Fruit fly (Drosophila melanogaster) whole organism, embryonic: ENCODE measurements around the gene CG4025.
A peak's percentile ranks its signal among the peaks of the same experiment; 100 is the strongest.

Experiments used
- Adf1 ChIP-seq: fragments of 200-800 bp; sonication (Bioruptor generic); IDR thresholded peaks from 2 replicates; pipeline ENCODE4 v1.3.6; 2022; ENCODE audit warnings: missing biosample characterization, missing genetic modification characterization
- Bgb ChIP-seq: fragments of 200-800 bp; sonication (Bioruptor generic); IDR thresholded peaks from 2 replicates; pipeline ENCODE4 v1.3.6; 2022; ENCODE audit warnings: missing biosample characterization, missing genetic modification characterization; ENCODE audit not compliant: partially characterized antibody
- BtbVII ChIP-seq: fragments of 200-800 bp; sonication (Bioruptor generic); optimal IDR thresholded peaks from 3 replicates; lab custom pipeline; 2017; ENCODE audit warnings: missing biosample characterization, mild to moderate bottlenecking, missing genetic modification characterization
- CG11456 ChIP-seq: fragments of 200-800 bp; sonication (Bioruptor generic); IDR thresholded peaks from 3 replicates; pipeline ENCODE4 v1.3.6; 2022; ENCODE audit warnings: missing biosample characterization, missing genetic modification characterization
- CG12071 ChIP-seq: fragments of 200-800 bp; sonication (Bioruptor generic); optimal IDR thresholded peaks from 3 replicates; lab custom pipeline; 2018; ENCODE audit warnings: missing biosample characterization, mild to moderate bottlenecking, missing genetic modification characterization
- CG12659 ChIP-seq: fragments of 200-800 bp; sonication (Bioruptor generic); optimal IDR thresholded peaks from 3 replicates; lab custom pipeline; 2017; ENCODE audit warnings: mild to moderate bottlenecking, missing biosample characterization, missing genetic modification reagents, missing genetic modification characterization
- CG12769 ChIP-seq: fragments of 200-800 bp; sonication (Bioruptor generic); optimal IDR thresholded peaks from 2 replicates; lab custom pipeline; 2019; ENCODE audit warnings: missing biosample characterization, mild to moderate bottlenecking, missing genetic modification characterization, moderate library complexity
- CG13287 ChIP-seq: fragments of 200-800 bp; sonication (Bioruptor generic); IDR thresholded peaks from 2 replicates; pipeline ENCODE4 v1.3.6; 2022; ENCODE audit warnings: missing biosample characterization, missing genetic modification characterization; ENCODE audit not compliant: partially characterized antibody
- CG15269 ChIP-seq: fragments of 200-800 bp; sonication (Bioruptor generic); optimal IDR thresholded peaks from 2 replicates; lab custom pipeline; 2018; ENCODE audit warnings: missing biosample characterization, mild to moderate bottlenecking, missing genetic modification characterization, moderate library complexity
- CG16779 ChIP-seq: fragments of 200-800 bp; sonication (Bioruptor generic); IDR thresholded peaks from 2 replicates; pipeline ENCODE4 v1.3.6; 2022; ENCODE audit warnings: missing biosample characterization, missing genetic modification characterization
- CG16813 ChIP-seq: fragments of 200-800 bp; sonication (Bioruptor generic); IDR thresholded peaks from 3 replicates; pipeline ENCODE4 v1.3.6; 2022; ENCODE audit warnings: missing biosample characterization, missing genetic modification characterization; ENCODE audit not compliant: partially characterized antibody
- CG18262 ChIP-seq: fragments of 200-800 bp; optimal IDR thresholded peaks from 3 replicates; lab custom pipeline; 2019; ENCODE audit warnings: missing biosample characterization, mild to moderate bottlenecking, missing genetic modification characterization, moderate library complexity
- CG2678 ChIP-seq: fragments of 200-800 bp; sonication (Bioruptor generic); optimal IDR thresholded peaks from 3 replicates; lab custom pipeline; 2019; ENCODE audit warnings: missing biosample characterization, mild to moderate bottlenecking, missing genetic modification characterization, moderate library complexity
- CG2875 ChIP-seq: fragments of 200-800 bp; sonication (Bioruptor generic); optimal IDR thresholded peaks from 2 replicates; lab custom pipeline; 2017; ENCODE audit warnings: missing biosample characterization, mild to moderate bottlenecking, missing genetic modification characterization, missing genetic modification reagents
- CG31224 ChIP-seq: fragments of 200-800 bp; sonication (Bioruptor generic); IDR thresholded peaks from 2 replicates; pipeline ENCODE4 v1.3.6; 2022; ENCODE audit warnings: missing biosample characterization, missing genetic modification characterization
- CG3995 ChIP-seq: fragments of 200-800 bp; sonication (Bioruptor generic); optimal IDR thresholded peaks from 3 replicates; lab custom pipeline; 2016; ENCODE audit warnings: missing biosample characterization, missing genetic modification characterization
- CG4282 ChIP-seq: fragments of 200-800 bp; sonication (Bioruptor generic); optimal IDR thresholded peaks from 2 replicates; lab custom pipeline; 2016; ENCODE audit warnings: missing biosample characterization, missing genetic modification characterization
- CG5953 ChIP-seq: fragments of 200-800 bp; sonication (Bioruptor generic); IDR thresholded peaks from 2 replicates; pipeline ENCODE4 v1.3.6; 2022; ENCODE audit warnings: missing biosample characterization, missing genetic modification characterization
- CG6791 ChIP-seq: fragments of 200-800 bp; sonication (Bioruptor generic); IDR thresholded peaks from 3 replicates; pipeline ENCODE4 v1.3.6; 2022; ENCODE audit warnings: missing biosample characterization, missing genetic modification characterization; ENCODE audit not compliant: partially characterized antibody
- CG7271 ChIP-seq: fragments of 200-800 bp; sonication (Bioruptor generic); optimal IDR thresholded peaks from 2 replicates; lab custom pipeline; 2018; ENCODE audit warnings: missing biosample characterization, mild to moderate bottlenecking, missing genetic modification characterization, moderate library complexity
- CG7963 ChIP-seq: fragments of 200-800 bp; sonication (Bioruptor generic); IDR thresholded peaks from 3 replicates; pipeline ENCODE4 v1.3.6; 2022; ENCODE audit warnings: missing biosample characterization, missing genetic modification characterization; ENCODE audit not compliant: partially characterized antibody
- CG9797 ChIP-seq: fragments of 200-800 bp; sonication (Bioruptor generic); optimal IDR thresholded peaks from 3 replicates; lab custom pipeline; 2018; ENCODE audit warnings: missing biosample characterization, mild to moderate bottlenecking, missing genetic modification characterization
- CG9876 ChIP-seq: fragments of 200-800 bp; sonication (Bioruptor generic); optimal IDR thresholded peaks from 2 replicates; lab custom pipeline; 2016; ENCODE audit warnings: missing biosample characterization, missing genetic modification characterization
- CoRest ChIP-seq: fragments of 200-800 bp; sonication (Bioruptor generic); optimal IDR thresholded peaks from 3 replicates; lab custom pipeline; 2018; ENCODE audit warnings: missing biosample characterization, mild to moderate bottlenecking, missing genetic modification characterization, moderate library complexity
- D19A ChIP-seq: fragments of 200-800 bp; optimal IDR thresholded peaks from 3 replicates; lab custom pipeline; 2019; ENCODE audit warnings: missing biosample characterization, mild to moderate bottlenecking, missing genetic modification characterization, moderate library complexity
- Ets97D ChIP-seq: fragments of 200-800 bp; sonication (Bioruptor generic); optimal IDR thresholded peaks from 3 replicates; lab custom pipeline; 2016; ENCODE audit warnings: missing biosample characterization, missing genetic modification characterization
- HLH4C ChIP-seq: fragments of 200-800 bp; sonication (Bioruptor generic); IDR thresholded peaks from 3 replicates; pipeline ENCODE4 v1.3.6; 2022; ENCODE audit warnings: missing biosample characterization, missing genetic modification characterization; ENCODE audit not compliant: partially characterized antibody
- Hsf ChIP-seq: fragments of 200-800 bp; sonication (Bioruptor generic); optimal IDR thresholded peaks from 3 replicates; lab custom pipeline; 2016; ENCODE audit warnings: missing biosample characterization, missing genetic modification characterization
- Med ChIP-seq: fragments of 200-800 bp; sonication (Bioruptor generic); peaks from one replicate; lab custom pipeline; 2016; ENCODE audit warnings: missing biosample characterization, missing genetic modification characterization, mild to moderate bottlenecking, inconsistent platforms, moderate library complexity
- PHDP ChIP-seq: fragments of 200-800 bp; sonication (Bioruptor generic); optimal IDR thresholded peaks from 3 replicates; lab custom pipeline; 2018; ENCODE audit warnings: missing biosample characterization, mild to moderate bottlenecking, missing genetic modification characterization, moderate library complexity
- Pdp1 ChIP-seq, 2 experiments: fragments of 200-800 bp; sonication (Bioruptor generic); optimal IDR thresholded peaks; 3 replicates each; lab custom pipeline; 2016; ENCODE audit warnings: missing biosample characterization in 2 of 2, missing genetic modification characterization in 2 of 2, mild to moderate bottlenecking in 1 of 2, moderate library complexity in 1 of 2
- Scr ChIP-seq: fragments of 200-800 bp; sonication (Bioruptor generic); IDR thresholded peaks from 2 replicates; pipeline ENCODE4 v1.3.6; 2022; ENCODE audit warnings: missing biosample characterization, missing genetic modification characterization; ENCODE audit not compliant: partially characterized antibody
- Sry-β ChIP-seq: fragments of 200-800 bp; sonication (Bioruptor generic); optimal IDR thresholded peaks from 2 replicates; lab custom pipeline; 2018; ENCODE audit warnings: missing biosample characterization, mild to moderate bottlenecking, missing genetic modification characterization, moderate library complexity
- Stat92E ChIP-seq, 3 experiments: fragments of >200 bp in 2 of 3; fragments of 200-800 bp in 1 of 3; sonication (Bioruptor generic) in 1 of 3; optimal IDR thresholded peaks; 2 replicates each; lab custom pipeline; 2017 to 2019; ENCODE audit warnings: missing biosample characterization in 3 of 3, missing genetic modification characterization in 3 of 3, mild to moderate bottlenecking in 1 of 3, moderate library complexity in 1 of 3
- Taf1 ChIP-seq: fragments of 200-800 bp; sonication (Bioruptor generic); IDR thresholded peaks from 2 replicates; pipeline ENCODE4 v1.3.6; 2022; ENCODE audit warnings: missing biosample characterization, missing genetic modification characterization
- Tbp ChIP-seq: fragments of >200 bp; optimal IDR thresholded peaks from 2 replicates; lab custom pipeline; 2018; ENCODE audit warnings: missing biosample characterization, missing genetic modification characterization
- YL-1 ChIP-seq: fragments of 200-800 bp; sonication (Bioruptor generic); optimal IDR thresholded peaks from 3 replicates; lab custom pipeline; 2017; ENCODE audit warnings: missing biosample characterization, mild to moderate bottlenecking, missing genetic modification characterization
- corto ChIP-seq: fragments of 200-800 bp; sonication (Bioruptor generic); optimal IDR thresholded peaks from 2 replicates; lab custom pipeline; 2016; ENCODE audit warnings: missing biosample characterization, mild to moderate bottlenecking, missing genetic modification characterization, moderate library complexity
- exex ChIP-seq: fragments of 200-800 bp; sonication (Bioruptor generic); optimal IDR thresholded peaks from 4 replicates; lab custom pipeline; 2018; ENCODE audit warnings: missing biosample characterization, mild to moderate bottlenecking, missing genetic modification characterization, moderate library complexity
- hbn ChIP-seq: fragments of 200-800 bp; sonication (Bioruptor generic); IDR thresholded peaks from 2 replicates; pipeline ENCODE4 v1.3.6; 2022; ENCODE audit warnings: missing biosample characterization, missing genetic modification characterization; ENCODE audit not compliant: partially characterized antibody
- lilli ChIP-seq: fragments of 200-800 bp; sonication (Bioruptor generic); optimal IDR thresholded peaks from 3 replicates; lab custom pipeline; 2016; ENCODE audit warnings: missing biosample characterization, missing genetic modification characterization
- mld ChIP-seq: fragments of 200-800 bp; sonication (Bioruptor generic); IDR thresholded peaks from 3 replicates; pipeline ENCODE4 v1.3.6; 2022; ENCODE audit warnings: missing biosample characterization, missing genetic modification characterization; ENCODE audit not compliant: partially characterized antibody
- nerfin-1 ChIP-seq: fragments of 200-800 bp; sonication (Bioruptor generic); optimal IDR thresholded peaks from 3 replicates; lab custom pipeline; 2019; ENCODE audit warnings: missing biosample characterization, mild to moderate bottlenecking, missing genetic modification characterization, moderate library complexity
- pros ChIP-seq: fragments of 200-800 bp; sonication (Bioruptor generic); optimal IDR thresholded peaks from 3 replicates; lab custom pipeline; 2019; ENCODE audit warnings: missing biosample characterization, mild to moderate bottlenecking, missing genetic modification characterization, moderate library complexity
- pum ChIP-seq: fragments of 200-800 bp; sonication (Bioruptor generic); optimal IDR thresholded peaks from 2 replicates; lab custom pipeline; 2016; ENCODE audit warnings: missing biosample characterization, missing genetic modification characterization
- row ChIP-seq: fragments of 200-800 bp; sonication (Bioruptor generic); IDR thresholded peaks from 3 replicates; pipeline ENCODE4 v1.3.6; 2022; ENCODE audit warnings: missing biosample characterization, missing genetic modification characterization
- sisA ChIP-seq: fragments of 200-800 bp; sonication (Bioruptor generic); IDR thresholded peaks from 2 replicates; pipeline ENCODE4 v1.3.6; 2022; ENCODE audit warnings: missing biosample characterization, missing genetic modification characterization
- tio ChIP-seq: fragments of 200-800 bp; sonication (Bioruptor generic); optimal IDR thresholded peaks from 2 replicates; lab custom pipeline; 2017; ENCODE audit warnings: missing biosample characterization, missing genetic modification characterization, inconsistent platforms
- wor ChIP-seq: fragments of 200-800 bp; sonication (Bioruptor generic); IDR thresholded peaks from 2 replicates; pipeline ENCODE4 v1.3.6; 2022; ENCODE audit warnings: missing biosample characterization, missing genetic modification characterization

CG4025 gene

DNA sequence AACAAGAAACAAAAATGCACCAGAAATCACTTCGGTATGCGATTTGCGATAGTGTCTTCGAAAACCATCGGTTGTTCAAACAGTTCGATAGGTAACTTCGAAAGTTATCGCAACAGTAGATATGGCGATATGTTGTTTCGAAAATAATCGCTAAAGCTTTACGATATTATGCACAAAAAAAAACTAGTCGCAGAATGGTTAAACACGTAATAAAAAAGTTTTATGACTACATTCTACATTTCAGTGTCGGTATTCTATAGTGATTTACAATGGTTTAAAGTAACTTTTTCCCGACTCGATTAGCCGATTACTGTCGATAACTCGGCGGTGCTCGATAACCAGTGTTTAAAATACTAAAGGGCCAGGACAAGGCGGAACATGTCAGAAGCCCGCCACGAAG, 11.7 kb upstream of the CG4025 start, which contains the start of gene CG4281 (continued):
- TF ChIP-seq corto (GFP tag; lab: Kevin White, UChicago): no peak
- no peak for TF ChIP-seq D19A (tag; lab: Kevin White, UChicago)
- TF ChIP-seq Taf1 (GFP tag; lab: Robert Waterston, UW): no peak
- peak; percentile 40 for TF ChIP-seq CG12659 (GFP tag; lab: Kevin White, UChicago)
- TF ChIP-seq CG3995 (GFP tag; lab: Kevin White, UChicago): peak; percentile 36
- TF ChIP-seq CG9876: no peak
- no peak for TF ChIP-seq BtbVII (GFP tag; lab: Kevin White, UChicago)
- no peak for TF ChIP-seq exex (tag; lab: Kevin White, UChicago)
- peak; percentile 95 for TF ChIP-seq Scr (GFP tag; lab: Robert Waterston, UW)
- no peak for TF ChIP-seq pros (GFP tag; lab: Kevin White, UChicago)
- peak; percentile 22 for TF ChIP-seq CG9797 (GFP tag; lab: Kevin White, UChicago)
- peak in 1 of 2 experiments; percentile 1 for TF ChIP-seq Pdp1 (GFP tag; optimal IDR thresholded peaks at IDR 0.05; lab: Kevin White, UChicago)
- TF ChIP-seq CG18262 (tag; lab: Kevin White, UChicago): no peak
- no peak for TF ChIP-seq CG11456 (GFP tag; lab: Robert Waterston, UW)
- TF ChIP-seq CG12769 (tag; lab: Kevin White, UChicago): no peak
- TF ChIP-seq CG2678 (tag; lab: Kevin White, UChicago): peak; percentile 4
- TF ChIP-seq Med (GFP tag; lab: Kevin White, UChicago): peak; percentile 58
- TF ChIP-seq CG12071 (GFP tag; lab: Kevin White, UChicago): no peak
- peak; percentile 87 for TF ChIP-seq CG7963 (GFP tag; lab: Robert Waterston, UW)
- no peak for TF ChIP-seq nerfin-1 (tag; lab: Kevin White, UChicago)
- TF ChIP-seq CG31224 (GFP tag; lab: Robert Waterston, UW): no peak
- peak; percentile 93 for TF ChIP-seq Bgb (GFP tag; lab: Robert Waterston, UW)
- TF ChIP-seq hbn (GFP tag; lab: Robert Waterston, UW): peak; percentile 95
- TF ChIP-seq HLH4C (GFP tag; lab: Robert Waterston, UW): peak; percentile 97
- TF ChIP-seq wor (GFP tag; lab: Robert Waterston, UW): no peak
- peak; percentile 4 for TF ChIP-seq Tbp (GFP tag; lab: Kevin White, UChicago)
- TF ChIP-seq CG6791: peak; percentile 82
- no peak for TF ChIP-seq CG15269 (tag; lab: Kevin White, UChicago)
- no peak for TF ChIP-seq Adf1 (GFP tag; lab: Robert Waterston, UW)
- peak in 1 of 3 experiments; percentile 41 for TF ChIP-seq Stat92E (GFP tag; optimal IDR thresholded peaks at IDR 0.05; lab: Kevin White, UChicago)
- peak; percentile 27 for TF ChIP-seq YL-1 (GFP tag; lab: Kevin White, UChicago)
- peak; percentile 15 for TF ChIP-seq Ets97D (GFP tag; lab: Kevin White, UChicago)
- peak; percentile 77 for TF ChIP-seq mld
- no peak for TF ChIP-seq pum (GFP tag; lab: Kevin White, UChicago)
- TF ChIP-seq Hsf (GFP tag; lab: Kevin White, UChicago): peak; percentile 12
- no peak for TF ChIP-seq CG2875 (GFP tag; lab: Kevin White, UChicago)
- no peak for TF ChIP-seq CG7271 (tag; lab: Kevin White, UChicago)
- TF ChIP-seq CG16813: peak; percentile 88
- peak; percentile 34 for TF ChIP-seq CoRest (tag; lab: Kevin White, UChicago)
- peak; percentile 64 for TF ChIP-seq row (GFP tag; lab: Robert Waterston, UW)
- TF ChIP-seq CG16779 (GFP tag; lab: Robert Waterston, UW): no peak
- TF ChIP-seq CG13287 (GFP tag; lab: Robert Waterston, UW): peak; percentile 99
- TF ChIP-seq CG5953 (GFP tag; lab: Robert Waterston, UW): no peak
- no peak for TF ChIP-seq tio (GFP tag; lab: Kevin White, UChicago)
- TF ChIP-seq Sry-β: peak; percentile 82
- TF ChIP-seq lilli: no peak
- TF ChIP-seq sisA (GFP tag; lab: Robert Waterston, UW): no peak
- TF ChIP-seq CG4282 (GFP tag; lab: Kevin White, UChicago): no peak
- peak; percentile 10 for TF ChIP-seq PHDP (tag; lab: Kevin White, UChicago)
